Fruit fly (Drosophila melanogaster): ENCODE results near the gene Pcyt2.
A peak's percentile ranks its signal among the peaks of the same experiment; 100 is the strongest.

Pcyt2 gene

DNA sequence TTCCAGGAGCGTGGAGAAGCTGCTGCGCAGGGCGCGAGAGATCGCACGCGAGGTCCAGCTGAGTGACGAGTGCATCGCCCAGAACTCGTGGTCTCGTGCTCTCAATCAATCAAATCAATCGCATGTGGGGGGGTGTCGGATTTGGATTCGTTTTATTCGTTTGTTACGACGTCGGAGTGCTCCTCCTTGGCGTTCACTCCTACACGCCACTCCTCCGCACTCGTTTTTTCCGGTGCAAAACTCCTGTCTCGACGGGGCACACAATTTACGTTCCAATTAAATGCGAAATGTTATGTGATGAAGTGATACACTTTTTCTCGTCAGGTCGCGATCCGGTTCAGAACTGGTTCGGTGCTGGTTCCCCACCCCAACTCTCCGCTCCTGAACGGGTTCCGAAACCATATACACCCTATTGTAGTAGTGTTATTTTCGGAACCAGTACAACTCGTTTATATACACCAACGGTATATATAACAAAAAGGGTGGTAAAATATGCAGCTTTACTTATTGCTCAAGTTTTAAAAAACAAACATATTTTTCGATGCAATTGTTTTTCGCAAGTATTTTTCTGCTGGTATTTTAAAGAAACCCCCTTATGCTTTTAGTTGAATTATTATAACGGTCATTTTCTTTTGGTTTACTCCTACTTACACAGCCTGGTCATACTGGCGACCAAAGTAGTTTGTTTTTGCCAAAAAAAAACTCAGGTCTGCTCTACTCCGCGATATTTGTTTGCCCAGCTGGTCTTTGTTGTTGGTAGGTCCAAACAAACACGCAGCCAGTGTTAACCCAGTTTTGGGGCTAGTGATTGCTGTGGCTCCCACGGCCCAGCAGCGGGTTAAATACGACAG lies 16.6 kb upstream of the Pcyt2 start, which contains the start of the genes CG12091 and pns (continued):
- peak; percentile 59 for TF ChIP-seq CG10979 (tag; optimal IDR thresholded peaks at IDR 0.05)
- TF ChIP-seq tin (GFP tag; optimal IDR thresholded peaks at IDR 0.05): peak; percentile 74
- no peak for TF ChIP-seq Ravus (GFP tag; IDR thresholded peaks at IDR 0.05)
- TF ChIP-seq fd102C (GFP tag; optimal IDR thresholded peaks at IDR 0.05): peak; percentile 12
- TF ChIP-seq CG14441 (GFP tag; IDR thresholded peaks at IDR 0.05): peak; percentile 71
- peak; percentile 59 for TF ChIP-seq CG7556 (GFP tag; optimal IDR thresholded peaks at IDR 0.05)
- peak; percentile 98 for TF ChIP-seq kni (GFP tag; optimal IDR thresholded peaks at IDR 0.05)
- no peak for TF ChIP-seq gce (GFP tag; IDR thresholded peaks at IDR 0.05)
- TF ChIP-seq Ets65A (GFP tag): peak; percentile 93
- TF ChIP-seq CG11696 (GFP tag; IDR thresholded peaks at IDR 0.05): no peak
- TF ChIP-seq CG6654 (GFP tag; optimal IDR thresholded peaks at IDR 0.05): no peak
- no peak for TF ChIP-seq Tbp (GFP tag; optimal IDR thresholded peaks at IDR 0.05)
- peak; percentile 61 for TF ChIP-seq CG17359 (tag; optimal IDR thresholded peaks at IDR 0.05)
- TF ChIP-seq ase (GFP tag; IDR thresholded peaks at IDR 0.05): no peak
- peak; percentile 22; the same call in 1 of the 2 replicates for TF ChIP-seq dati (GFP tag; IDR thresholded peaks at IDR 0.05)
- peak; percentile 61 for TF ChIP-seq tx (GFP tag; optimal IDR thresholded peaks at IDR 0.05)
- peak; percentile 73; the same call in 1 of the 2 replicates for TF ChIP-seq amos (GFP tag; IDR thresholded peaks at IDR 0.05; ENCODE audit: partially characterized antibody)
- TF ChIP-seq NK7.1 (GFP tag; optimal IDR thresholded peaks at IDR 0.05): peak; percentile 20

DNA sequence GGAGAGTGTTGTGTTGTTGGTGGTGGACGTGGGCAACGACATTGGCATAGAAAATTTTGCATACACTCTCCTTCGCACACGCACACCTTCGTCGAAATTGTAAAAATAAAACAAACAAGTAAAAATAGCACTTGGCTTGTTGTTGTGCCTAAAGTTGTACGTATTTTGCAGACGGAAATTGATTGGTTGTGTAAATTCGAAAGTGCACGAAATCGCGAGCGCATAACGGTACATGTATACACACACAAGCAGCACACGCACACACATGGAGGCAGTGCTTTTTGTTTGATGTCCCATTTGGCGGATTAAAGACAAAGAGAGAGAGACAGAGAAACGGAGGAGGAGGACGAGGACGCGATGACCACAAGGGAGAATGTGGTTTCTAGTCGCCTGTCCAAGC lies 15.9 kb upstream of the Pcyt2 start:
- TF ChIP-seq hkb (optimal IDR thresholded peaks at IDR 0.05) (no peak), hkb (GFP tag; IDR thresholded peaks at IDR 0.05) (no peak; the same call in 1 of the 2 replicates), CG15073 (GFP tag; optimal IDR thresholded peaks at IDR 0.05) (no peak), nerfin-1 (tag; optimal IDR thresholded peaks at IDR 0.05) (no peak), CG15514 (GFP tag; optimal IDR thresholded peaks at IDR 0.05) (no peak), CG31388 (GFP tag; optimal IDR thresholded peaks at IDR 0.05) (no peak), CG6683 (GFP tag; optimal IDR thresholded peaks at IDR 0.05) (no peak), ttk (GFP tag; IDR thresholded peaks at IDR 0.05) (no peak), sna (GFP tag; IDR thresholded peaks at IDR 0.05; ENCODE audit: partially characterized antibody) (no peak), lov (optimal IDR thresholded peaks at IDR 0.05) (no peak), lov (GFP tag; IDR thresholded peaks at IDR 0.05) (no peak), CG18011 (GFP tag; optimal IDR thresholded peaks at IDR 0.05) (no peak), CG11093 (GFP tag; IDR thresholded peaks at IDR 0.05) (no peak), tap (tag; optimal IDR thresholded peaks at IDR 0.05) (no peak), MESR4 (GFP tag; optimal IDR thresholded peaks at IDR 0.05) (peak; percentile 6), CG17186 (GFP tag; optimal IDR thresholded peaks at IDR 0.05) (no peak), CG13123 (GFP tag; optimal IDR thresholded peaks at IDR 0.05) (no peak), chinmo (GFP tag; IDR thresholded peaks at IDR 0.05; ENCODE audit: partially characterized antibody) (0 out of 4 replicates have a peak, but pooled peaks have one; percentile 20), az2 (GFP tag; optimal IDR thresholded peaks at IDR 0.05) (no peak), CG2199 (GFP tag; IDR thresholded peaks at IDR 0.05) (no peak), cg (GFP tag; optimal IDR thresholded peaks at IDR 0.05) (peak; percentile 74), CG10462 (GFP tag; optimal IDR thresholded peaks at IDR 0.05) (no peak)

Measured in whole organism, embryonic.